Fruit fly (Drosophila melanogaster) whole organism, adult: ENCODE results near the gene Cyp313a1.

ENCODE experiments used
- CG11617 ChIP-seq: fragments of 200-800 bp; sonication (Bioruptor generic); optimal IDR thresholded peaks from 2 replicates; lab custom pipeline; 2017; ENCODE audit warnings: mild to moderate bottlenecking, missing biosample characterization, missing genetic modification reagents, missing genetic modification characterization
- CG12768 ChIP-seq: fragments of 200-800 bp; sonication (Bioruptor generic); optimal IDR thresholded peaks from 2 replicates; lab custom pipeline; 2017; ENCODE audit warnings: missing biosample characterization, missing genetic modification characterization, mild to moderate bottlenecking, moderate library complexity, missing genetic modification reagents
- CG14711 ChIP-seq: fragments of 200-800 bp; sonication (Bioruptor generic); optimal IDR thresholded peaks from 2 replicates; lab custom pipeline; 2018; ENCODE audit warnings: missing biosample characterization, mild to moderate bottlenecking, missing genetic modification characterization, moderate library complexity
- CG1620 ChIP-seq: fragments of 200-800 bp; sonication (Bioruptor generic); optimal IDR thresholded peaks from 2 replicates; lab custom pipeline; 2016; ENCODE audit warnings: missing biosample characterization, missing genetic modification characterization
- CG33017 ChIP-seq: fragments of 200-800 bp; sonication (Bioruptor generic); optimal IDR thresholded peaks from 2 replicates; lab custom pipeline; 2018; ENCODE audit warnings: missing biosample characterization, mild to moderate bottlenecking, missing genetic modification characterization, moderate library complexity
- CG5204 ChIP-seq: fragments of 200-800 bp; sonication (Bioruptor generic); optimal IDR thresholded peaks from 2 replicates; lab custom pipeline; 2016; ENCODE audit warnings: missing biosample characterization, missing genetic modification characterization
- CG7045 ChIP-seq: fragments of 200-800 bp; sonication (Bioruptor generic); optimal IDR thresholded peaks from 2 replicates; lab custom pipeline; 2017; ENCODE audit warnings: missing biosample characterization, mild to moderate bottlenecking, missing genetic modification characterization
- CG7101 ChIP-seq: fragments of 200-800 bp; sonication (Bioruptor generic); optimal IDR thresholded peaks from 2 replicates; lab custom pipeline; 2018; ENCODE audit warnings: missing biosample characterization, mild to moderate bottlenecking, missing genetic modification characterization, moderate library complexity
- Clk ChIP-seq: fragments of 200-800 bp; sonication (Bioruptor generic); optimal IDR thresholded peaks from 2 replicates; lab custom pipeline; 2017; ENCODE audit warnings: missing biosample characterization, missing genetic modification characterization
- Crg-1 ChIP-seq: fragments of 200-800 bp; sonication (Bioruptor generic); optimal IDR thresholded peaks from 2 replicates; lab custom pipeline; 2016; ENCODE audit warnings: missing biosample characterization, missing genetic modification characterization
- Hr96 ChIP-seq: fragments of 200-800 bp; sonication (Bioruptor generic); optimal IDR thresholded peaks from 2 replicates; lab custom pipeline; 2016; ENCODE audit warnings: missing biosample characterization, missing genetic modification characterization
- Mnt ChIP-seq: fragments of 200-800 bp; sonication (Bioruptor generic); optimal IDR thresholded peaks from 2 replicates; lab custom pipeline; 2016; ENCODE audit warnings: missing biosample characterization, mild to moderate bottlenecking, missing genetic modification characterization
- bab1 ChIP-seq: fragments of 200-800 bp; sonication (Bioruptor generic); optimal IDR thresholded peaks from 3 replicates; lab custom pipeline; 2019; ENCODE audit warnings: missing biosample characterization, mild to moderate bottlenecking, missing genetic modification characterization, moderate library complexity
- cic ChIP-seq: fragments of 200-800 bp; sonication (Bioruptor generic); optimal IDR thresholded peaks from 2 replicates; lab custom pipeline; 2017; ENCODE audit warnings: missing biosample characterization, mild to moderate bottlenecking, missing genetic modification characterization, moderate library complexity
- cnc ChIP-seq, 2 experiments: fragments of >200 bp; optimal IDR thresholded peaks; 2 replicates each; lab custom pipeline; 2017
- kay ChIP-seq: fragments of 200-800 bp; sonication (Bioruptor generic); peaks from one replicate; lab custom pipeline; 2016; ENCODE audit warnings: missing biosample characterization, missing genetic modification characterization, borderline replicate concordance
- ovo ChIP-seq: fragments of 200-800 bp; sonication (Bioruptor generic); optimal IDR thresholded peaks from 2 replicates; lab custom pipeline; 2016; ENCODE audit warnings: missing biosample characterization, missing genetic modification characterization
- pad ChIP-seq: fragments of 200-800 bp; sonication (Bioruptor generic); optimal IDR thresholded peaks from 3 replicates; lab custom pipeline; 2017; ENCODE audit warnings: missing biosample characterization, missing genetic modification characterization, mild to moderate bottlenecking, moderate library complexity, missing genetic modification reagents
- tj ChIP-seq: fragments of 200-800 bp; sonication (Bioruptor generic); optimal IDR thresholded peaks from 3 replicates; lab custom pipeline; 2017; ENCODE audit warnings: missing biosample characterization, mild to moderate bottlenecking, missing genetic modification characterization, moderate library complexity
- toe ChIP-seq: fragments of 200-800 bp; sonication (Bioruptor generic); optimal IDR thresholded peaks from 2 replicates; lab custom pipeline; 2016; ENCODE audit warnings: missing biosample characterization, missing genetic modification characterization

The Cyp313a1 gene

dm6 chr3R:14557480-14558354 is 36.9 kb downstream of the Cyp313a1 start, which contains the start of gene Pde6:
Gene Pde6, minus strand, starts transcription at chr3R:14558304.
- TF ChIP-seq CG12768 (GFP tag; lab: Kevin White, UChicago) (peak; percentile 79), CG7045 (GFP tag; lab: Kevin White, UChicago) (peak; percentile 43), CG5204 (GFP tag; lab: Kevin White, UChicago) (no peak), CG14711 (no peak), bab1 (GFP tag; lab: Kevin White, UChicago) (no peak), Hr96 (GFP tag; lab: Kevin White, UChicago) (peak; percentile 42), kay (GFP tag; lab: Kevin White, UChicago) (peak; percentile 91), ovo (GFP tag; lab: Kevin White, UChicago) (peak; percentile 17), cic (GFP tag; lab: Kevin White, UChicago) (peak; percentile 89), tj (GFP tag; lab: Kevin White, UChicago) (peak; percentile 36), CG11617 (peak; percentile 63), Mnt (peak; percentile 38), Crg-1 (GFP tag; lab: Kevin White, UChicago) (peak; percentile 33), cnc (optimal IDR thresholded peaks at IDR 0.05; lab: Kevin White, UChicago) (no peak), CG33017 (tag; lab: Kevin White, UChicago) (peak; percentile 61), Clk (GFP tag; lab: Kevin White, UChicago) (no peak), CG7101 (tag; lab: Kevin White, UChicago) (no peak)

DNA sequence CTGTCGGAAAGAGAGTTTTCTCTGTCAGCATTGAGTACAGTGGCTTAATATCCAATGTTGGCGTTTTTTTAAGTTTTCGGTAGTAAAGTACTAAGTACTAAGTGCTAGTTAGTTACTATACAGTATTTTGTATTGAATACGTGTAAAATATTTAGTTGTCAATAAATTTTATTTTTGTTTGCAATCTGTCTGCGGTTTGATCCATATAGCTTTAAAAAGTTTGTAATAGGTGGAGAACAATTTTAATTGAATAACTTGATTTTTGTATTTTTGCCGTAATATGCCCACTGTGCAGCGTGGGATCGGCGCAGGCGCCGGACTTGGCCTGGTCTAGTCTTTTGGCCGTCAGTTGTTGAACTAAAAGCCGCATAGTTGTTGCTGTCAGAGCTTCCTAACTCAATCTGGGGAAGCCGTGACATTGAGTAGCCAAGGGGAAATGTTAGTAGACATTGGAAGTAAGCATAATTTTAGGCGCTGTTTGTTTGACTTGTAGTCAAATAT is 37.6 kb downstream of the Cyp313a1 start:
- TF ChIP-seq Clk (GFP tag; lab: Kevin White, UChicago): peak; percentile 70
- peak; percentile 79 for TF ChIP-seq CG7101 (tag; lab: Kevin White, UChicago)
- TF ChIP-seq ovo (GFP tag; lab: Kevin White, UChicago): no peak
- TF ChIP-seq Mnt: peak; percentile 11
- peak; percentile 73 for TF ChIP-seq toe (GFP tag; lab: Kevin White, UChicago)
- peak; percentile 44 for TF ChIP-seq Crg-1 (GFP tag; lab: Kevin White, UChicago)
- peak; percentile 69 for TF ChIP-seq CG11617
- TF ChIP-seq cnc (optimal IDR thresholded peaks at IDR 0.05; lab: Kevin White, UChicago): no peak
- TF ChIP-seq CG33017 (tag; lab: Kevin White, UChicago): peak; percentile 88
- TF ChIP-seq pad (GFP tag; lab: Kevin White, UChicago): peak; percentile 57
- TF ChIP-seq CG7045 (GFP tag; lab: Kevin White, UChicago): peak; percentile 89
- no peak for TF ChIP-seq CG1620 (GFP tag; lab: Kevin White, UChicago)
- peak; percentile 87 for TF ChIP-seq CG12768 (GFP tag; lab: Kevin White, UChicago)
- TF ChIP-seq CG5204 (GFP tag; lab: Kevin White, UChicago): peak; percentile 87
- peak; percentile 53 for TF ChIP-seq cic (GFP tag; lab: Kevin White, UChicago)
- TF ChIP-seq Hr96 (GFP tag; lab: Kevin White, UChicago): peak; percentile 74
- TF ChIP-seq bab1 (GFP tag; lab: Kevin White, UChicago): no peak
- TF ChIP-seq kay (GFP tag; lab: Kevin White, UChicago): no peak
- peak; percentile 72 for TF ChIP-seq CG14711
- TF ChIP-seq tj (GFP tag; lab: Kevin White, UChicago): peak; percentile 30

DNA sequence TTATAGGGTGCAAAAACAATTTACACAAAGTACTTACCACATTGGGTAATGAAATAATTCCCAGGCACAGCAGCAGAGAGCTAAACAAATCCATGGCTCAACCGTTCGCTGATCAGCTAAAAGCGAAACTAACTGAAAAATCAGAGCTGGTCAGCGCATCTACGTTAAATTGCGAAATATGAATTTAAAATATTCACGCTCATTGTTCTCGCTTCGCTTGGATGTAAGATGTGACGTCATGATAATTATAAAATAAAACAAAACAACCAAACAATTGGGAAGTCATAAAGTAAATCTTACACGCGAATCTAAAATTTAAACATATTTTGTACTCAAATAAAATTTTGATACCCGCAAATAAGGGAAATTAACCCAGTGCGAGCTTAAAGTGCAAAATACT is 39.1 kb downstream of the Cyp313a1 start, which contains the start of gene CG14854:
Gene CG14854 (minus strand): TSS at position 101 of the 400 bp plus-strand sequence.
- TF ChIP-seq Mnt: no peak
- TF ChIP-seq CG5204 (GFP tag; lab: Kevin White, UChicago): no peak
- TF ChIP-seq cnc (optimal IDR thresholded peaks at IDR 0.05; lab: Kevin White, UChicago): no peak
- no peak for TF ChIP-seq kay (GFP tag; lab: Kevin White, UChicago)
- TF ChIP-seq CG11617: no peak
- TF ChIP-seq CG7045 (GFP tag; lab: Kevin White, UChicago): no peak
- TF ChIP-seq CG14711: no peak
- TF ChIP-seq bab1 (GFP tag; lab: Kevin White, UChicago): no peak
- TF ChIP-seq pad (GFP tag; lab: Kevin White, UChicago): no peak
- no peak for TF ChIP-seq ovo (GFP tag; lab: Kevin White, UChicago)
- no peak for TF ChIP-seq CG7101 (tag; lab: Kevin White, UChicago)
- no peak for TF ChIP-seq cic (GFP tag; lab: Kevin White, UChicago)
- no peak for TF ChIP-seq Crg-1 (GFP tag; lab: Kevin White, UChicago)
- TF ChIP-seq CG33017 (tag; lab: Kevin White, UChicago): no peak
- TF ChIP-seq tj (GFP tag; lab: Kevin White, UChicago): no peak

DNA sequence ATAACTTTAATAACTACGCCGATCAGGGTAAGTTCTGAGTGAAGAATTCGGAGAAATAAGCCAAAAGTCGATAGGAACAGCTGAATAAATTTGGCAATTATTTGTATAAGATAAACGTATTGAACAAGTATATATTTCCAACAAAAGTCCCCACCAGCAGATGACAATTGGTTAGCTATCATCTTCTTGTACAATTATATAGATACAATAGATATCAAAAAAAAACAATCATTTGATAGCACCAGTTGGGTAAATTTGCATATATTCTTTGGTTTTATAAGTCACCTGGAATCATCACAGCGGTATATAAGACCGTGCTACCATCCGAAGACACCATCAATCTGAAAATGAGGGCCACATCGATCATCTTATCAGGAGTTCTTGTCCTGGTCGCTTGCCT is 39.8 kb downstream of the Cyp313a1 start, which contains the start of gene Jig:
Gene Jig (plus strand): TSS at position 301 of the 400 bp plus-strand sequence.
- no peak for TF ChIP-seq CG11617

dm6 chr3R:14562040-14562439 is 41.2 kb downstream of the Cyp313a1 start, which contains the start of gene CG14851:
Gene CG14851, plus strand, starts transcription at chr3R:14562340.
- TF ChIP-seq kay (GFP tag; lab: Kevin White, UChicago): no peak
- no peak for TF ChIP-seq CG1620 (GFP tag; lab: Kevin White, UChicago)
- no peak for TF ChIP-seq pad (GFP tag; lab: Kevin White, UChicago)
- TF ChIP-seq Hr96 (GFP tag; lab: Kevin White, UChicago): no peak
- no peak for TF ChIP-seq ovo (GFP tag; lab: Kevin White, UChicago)
- no peak for TF ChIP-seq cnc (optimal IDR thresholded peaks at IDR 0.05; lab: Kevin White, UChicago)
- no peak for TF ChIP-seq CG5204 (GFP tag; lab: Kevin White, UChicago)
- TF ChIP-seq Clk (GFP tag; lab: Kevin White, UChicago): no peak
- no peak for TF ChIP-seq Mnt
- TF ChIP-seq toe (GFP tag; lab: Kevin White, UChicago): no peak
- TF ChIP-seq Crg-1 (GFP tag; lab: Kevin White, UChicago): no peak
- no peak for TF ChIP-seq cic (GFP tag; lab: Kevin White, UChicago)
- no peak for TF ChIP-seq CG33017 (tag; lab: Kevin White, UChicago)
- no peak for TF ChIP-seq CG12768 (GFP tag; lab: Kevin White, UChicago)
- TF ChIP-seq CG11617: no peak
- no peak for TF ChIP-seq tj (GFP tag; lab: Kevin White, UChicago)
- no peak for TF ChIP-seq CG7045 (GFP tag; lab: Kevin White, UChicago)
- no peak for TF ChIP-seq bab1 (GFP tag; lab: Kevin White, UChicago)
- no peak for TF ChIP-seq CG14711
